Worm (Caenorhabditis elegans) whole organism, young adult: ENCODE results near the gene mom-1.

Experiments
- B0019.2 ChIP-seq: fragments of 200-800 bp; sonication (Bioruptor generic); conservative IDR thresholded peaks from 2 replicates; pipeline ENCODE4 v1.3.6; 2022; ENCODE audit warnings: missing genetic modification reagents, missing genetic modification characterization, missing compliant biosample characterization
- C17E4.6 ChIP-seq: fragments of 200-800 bp; sonication (Bioruptor generic); IDR thresholded peaks from 2 replicates; pipeline ENCODE4 v1.3.6; 2022; ENCODE audit warnings: missing genetic modification reagents, missing genetic modification characterization, missing compliant biosample characterization
- F23B12.7 ChIP-seq: sonication (generic microtip); optimal IDR thresholded peaks from 2 replicates; lab custom pipeline; 2017; ENCODE audit warnings: missing genetic modification characterization, mild to moderate bottlenecking, missing compliant biosample characterization, antibody characterized with exemption, moderate library complexity; ENCODE audit not compliant: insufficient read depth
- F33H1.4 ChIP-seq: fragments of 200-800 bp; sonication (Bioruptor generic); IDR thresholded peaks from 2 replicates; pipeline ENCODE4 v1.3.6; 2022; ENCODE audit warnings: missing genetic modification reagents, missing genetic modification characterization, missing compliant biosample characterization
- F37B4.10 ChIP-seq: fragments of 200-800 bp; sonication (Bioruptor generic); IDR thresholded peaks from 2 replicates; pipeline ENCODE4 v1.3.6; 2022; ENCODE audit warnings: missing genetic modification characterization, missing compliant biosample characterization
- F52B5.7 ChIP-seq: sonication (generic microtip); optimal IDR thresholded peaks from 2 replicates; lab custom pipeline; 2016; ENCODE audit warnings: mild to moderate bottlenecking, missing genetic modification characterization, missing compliant biosample characterization
- F55B11.4 ChIP-seq: sonication (generic microtip); optimal IDR thresholded peaks from 2 replicates; lab custom pipeline; 2016; ENCODE audit warnings: missing compliant biosample characterization, missing genetic modification characterization, borderline replicate concordance; ENCODE audit not compliant: insufficient read depth
- K12H6.12 ChIP-seq: fragments of 200-800 bp; sonication (Bioruptor generic); optimal IDR thresholded peaks from 2 replicates; lab custom pipeline; 2018; ENCODE audit warnings: mild to moderate bottlenecking, missing genetic modification characterization, missing compliant biosample characterization
- T26A5.8 ChIP-seq: sonication (generic microtip); optimal IDR thresholded peaks from 2 replicates; lab custom pipeline; 2016; ENCODE audit warnings: missing genetic modification characterization, missing compliant biosample characterization
- Y95B8A.8 ChIP-seq: fragments of 200-800 bp; sonication (Bioruptor generic); IDR thresholded peaks from 2 replicates; pipeline ENCODE4 v1.3.6; 2022; ENCODE audit warnings: missing genetic modification reagents, missing genetic modification characterization, missing compliant biosample characterization
- ZK185.1 ChIP-seq: sonication (generic microtip); optimal IDR thresholded peaks from 2 replicates; lab custom pipeline; 2016; ENCODE audit warnings: mild to moderate bottlenecking, missing genetic modification characterization, missing compliant biosample characterization; ENCODE audit not compliant: poor library complexity, severe bottlenecking
- aptf-2 ChIP-seq: fragments of 200-800 bp; sonication (Bioruptor generic); conservative IDR thresholded peaks from 2 replicates; pipeline ENCODE4 v1.3.6; 2022; ENCODE audit warnings: missing genetic modification reagents, missing genetic modification characterization, missing compliant biosample characterization
- attf-3 ChIP-seq: fragments of 200-800 bp; sonication (Bioruptor generic); conservative IDR thresholded peaks from 2 replicates; pipeline ENCODE4 v1.3.6; 2022; ENCODE audit warnings: missing genetic modification reagents, missing genetic modification characterization, missing compliant biosample characterization
- bed-1 ChIP-seq: fragments of 200-800 bp; sonication (Bioruptor generic); IDR thresholded peaks from 2 replicates; pipeline ENCODE4 v1.3.6; 2022; ENCODE audit warnings: missing genetic modification reagents, missing genetic modification characterization, missing compliant biosample characterization
- bed-2 ChIP-seq: fragments of 200-800 bp; sonication (Bioruptor generic); IDR thresholded peaks from 2 replicates; pipeline ENCODE4 v1.3.6; 2022; ENCODE audit warnings: missing genetic modification reagents, missing genetic modification characterization, missing compliant biosample characterization
- ccch-3 ChIP-seq: fragments of 200-800 bp; sonication (Bioruptor generic); optimal IDR thresholded peaks from 2 replicates; lab custom pipeline; 2018; ENCODE audit warnings: mild to moderate bottlenecking, missing genetic modification characterization, missing compliant biosample characterization
- cebp-2 ChIP-seq: fragments of 200-800 bp; sonication (Bioruptor generic); IDR thresholded peaks from 2 replicates; pipeline ENCODE4 v1.3.6; 2022; ENCODE audit warnings: missing genetic modification characterization, missing compliant biosample characterization
- ceh-27 ChIP-seq: fragments of 200-800 bp; sonication (Bioruptor generic); optimal IDR thresholded peaks from 2 replicates; lab custom pipeline; 2018; ENCODE audit warnings: mild to moderate bottlenecking, missing genetic modification characterization, moderate library complexity, missing compliant biosample characterization
- ceh-40 ChIP-seq: fragments of 200-800 bp; sonication (Bioruptor generic); IDR thresholded peaks from 2 replicates; pipeline ENCODE4 v1.3.6; 2022; ENCODE audit warnings: missing genetic modification characterization, missing compliant biosample characterization
- egl-18 ChIP-seq: fragments of 200-800 bp; sonication (Bioruptor generic); IDR thresholded peaks from 2 replicates; pipeline ENCODE4 v1.3.6; 2022; ENCODE audit warnings: missing genetic modification reagents, missing genetic modification characterization, missing compliant biosample characterization
- fkh-3 ChIP-seq: sonication (generic microtip); optimal IDR thresholded peaks from 2 replicates; lab custom pipeline; 2016; ENCODE audit warnings: mild to moderate bottlenecking, missing genetic modification characterization, missing compliant biosample characterization
- hmg-1.2 ChIP-seq: fragments of 200-800 bp; sonication (Bioruptor generic); IDR thresholded peaks from 2 replicates; pipeline ENCODE4 v1.3.6; 2022; ENCODE audit warnings: missing genetic modification reagents, missing genetic modification characterization, missing compliant biosample characterization
- hrde-1 ChIP-seq: sonication (generic microtip); optimal IDR thresholded peaks from 2 replicates; lab custom pipeline; 2016; ENCODE audit warnings: missing genetic modification characterization, mild to moderate bottlenecking, missing compliant biosample characterization, moderate library complexity, missing genotype, missing genetic modification reagents, borderline replicate concordance
- let-607 ChIP-seq, 2 experiments: fragments of 200-800 bp in 1 of 2; sonication (Bioruptor generic) in 1 of 2; sonication (generic microtip) in 1 of 2; optimal IDR thresholded peaks; 2 replicates each; lab custom pipeline; 2016 to 2018; ENCODE audit warnings: mild to moderate bottlenecking in 2 of 2, missing compliant biosample characterization in 2 of 2, missing genetic modification characterization in 2 of 2, moderate library complexity in 2 of 2, missing genotype in 1 of 2
- lin-26 ChIP-seq: fragments of 200-800 bp; sonication (Bioruptor generic); IDR thresholded peaks from 2 replicates; pipeline ENCODE4 v1.3.6; 2022; ENCODE audit warnings: missing genetic modification reagents, missing genetic modification characterization, missing compliant biosample characterization
- lsl-1 ChIP-seq: fragments of 200-800 bp; sonication (Bioruptor generic); optimal IDR thresholded peaks from 2 replicates; lab custom pipeline; 2018; ENCODE audit warnings: mild to moderate bottlenecking, missing genetic modification characterization, moderate library complexity, missing compliant biosample characterization
- lsy-27 ChIP-seq: sonication (generic microtip); optimal IDR thresholded peaks from 2 replicates; lab custom pipeline; 2017; ENCODE audit warnings: missing genetic modification characterization, mild to moderate bottlenecking, missing compliant biosample characterization, antibody characterized with exemption, missing genotype, borderline replicate concordance; ENCODE audit not compliant: insufficient read depth
- madf-6 ChIP-seq: fragments of 200-800 bp; sonication (Bioruptor generic); IDR thresholded peaks from 2 replicates; pipeline ENCODE4 v1.3.6; 2022; ENCODE audit warnings: missing genetic modification reagents, missing genetic modification characterization, missing compliant biosample characterization
- nfya-1 ChIP-seq: sonication (generic microtip); optimal IDR thresholded peaks from 2 replicates; lab custom pipeline; 2017; ENCODE audit warnings: antibody characterized with exemption, missing compliant biosample characterization, missing genetic modification characterization, borderline replicate concordance; ENCODE audit not compliant: insufficient read depth
- nhr-27 ChIP-seq: fragments of 200-800 bp; sonication (Bioruptor generic); optimal IDR thresholded peaks from 2 replicates; lab custom pipeline; 2018; ENCODE audit warnings: mild to moderate bottlenecking, missing genetic modification characterization, moderate library complexity, missing compliant biosample characterization
- nhr-90 ChIP-seq: sonication (generic microtip); optimal IDR thresholded peaks from 2 replicates; lab custom pipeline; 2016; ENCODE audit warnings: missing genotype, mild to moderate bottlenecking, missing genetic modification characterization, missing compliant biosample characterization
- pbrm-1 ChIP-seq: fragments of 200-800 bp; sonication (Bioruptor generic); IDR thresholded peaks from 2 replicates; pipeline ENCODE4 v1.3.6; 2022; ENCODE audit warnings: missing genetic modification reagents, missing genetic modification characterization, missing compliant biosample characterization
- rec-8 ChIP-seq, 2 experiments: sonication (generic microtip); optimal IDR thresholded peaks; 2 replicates each; lab custom pipeline; 2016; ENCODE audit warnings: mild to moderate bottlenecking in 2 of 2, missing genetic modification characterization in 2 of 2, missing genetic modification reagents in 2 of 2, missing genotype in 2 of 2, missing biosample characterization in 1 of 2, missing compliant biosample characterization in 1 of 2, moderate library complexity in 1 of 2
- sdz-38 ChIP-seq: sonication (generic microtip); optimal IDR thresholded peaks from 2 replicates; lab custom pipeline; 2016; ENCODE audit warnings: missing genotype, missing genetic modification characterization, missing compliant biosample characterization
- snpc-4 ChIP-seq, 5 experiments: fragments of 150-350 bp in 1 of 5; sonication (generic microtip) in 4 of 5; optimal IDR thresholded peaks; 2 replicates each; lab custom pipeline; 2014 to 2018; ENCODE audit warnings: missing genetic modification characterization in 5 of 5, missing biosample characterization in 3 of 5, antibody characterized with exemption in 2 of 5, mild to moderate bottlenecking in 2 of 5, missing compliant biosample characterization in 2 of 5, missing genotype in 2 of 5, moderate library complexity in 2 of 5, missing genetic modification reagents in 1 of 5
- tbp1 ChIP-seq: fragments of 200-800 bp; sonication (Bioruptor generic); optimal IDR thresholded peaks from 2 replicates; lab custom pipeline; 2018; ENCODE audit warnings: mild to moderate bottlenecking, missing genetic modification characterization, missing compliant biosample characterization
- zfh-2 ChIP-seq: fragments of 200-800 bp; sonication (Bioruptor generic); conservative IDR thresholded peaks from 2 replicates; pipeline ENCODE4 v1.3.6; 2022; ENCODE audit warnings: missing genetic modification reagents, missing genetic modification characterization, missing compliant biosample characterization
- ztf-22 ChIP-seq: fragments of 200-800 bp; sonication (Bioruptor generic); optimal IDR thresholded peaks from 2 replicates; lab custom pipeline; 2018; ENCODE audit warnings: mild to moderate bottlenecking, missing genetic modification characterization, moderate library complexity, missing compliant biosample characterization
- ztf-26 ChIP-seq: sonication (generic microtip); optimal IDR thresholded peaks from 2 replicates; lab custom pipeline; 2017; ENCODE audit warnings: missing genetic modification characterization, missing compliant biosample characterization
- ztf-28 ChIP-seq: fragments of 200-800 bp; sonication (Bioruptor generic); IDR thresholded peaks from 2 replicates; pipeline ENCODE4 v1.3.6; 2022; ENCODE audit warnings: missing genetic modification reagents, missing genetic modification characterization, missing compliant biosample characterization
- ztf-6 ChIP-seq: fragments of 200-800 bp; sonication (Bioruptor generic); IDR thresholded peaks from 2 replicates; pipeline ENCODE4 v1.3.6; 2022; ENCODE audit warnings: missing genetic modification reagents, missing genetic modification characterization, missing compliant biosample characterization

mom-1 gene

ce11 chrX:6256969-6257368 is 35.9 kb upstream of the mom-1 start:
- TF ChIP-seq ceh-27 (GFP tag; lab: Kevin White, UChicago) (no peak), aptf-2 (GFP tag; lab: Robert Waterston, UW) (no peak), ztf-26 (tag; lab: Kevin White, UChicago) (no peak), hrde-1 (tag; lab: Kevin White, UChicago) (no peak), bed-2 (GFP tag; lab: Robert Waterston, UW) (no peak), F23B12.7 (no peak), Y95B8A.8 (GFP tag; lab: Robert Waterston, UW) (no peak), F37B4.10 (GFP tag; lab: Robert Waterston, UW) (no peak), sdz-38 (tag; lab: Kevin White, UChicago) (no peak), cebp-2 (GFP tag; lab: Robert Waterston, UW) (no peak)

- TF ChIP-seq F33H1.4 (GFP tag; lab: Robert Waterston, UW) (no peak), C17E4.6 (GFP tag; lab: Robert Waterston, UW) (no peak), attf-3 (no peak), ztf-28 (no peak), lin-26 (GFP tag; lab: Robert Waterston, UW) (no peak), egl-18 (GFP tag; lab: Robert Waterston, UW) (no peak), let-607 (tag; optimal IDR thresholded peaks at IDR 0.05; lab: Kevin White, UChicago) (no peak), tbp1 (GFP tag; lab: Kevin White, UChicago) (no peak), hrde-1 (tag; lab: Kevin White, UChicago) (no peak), nfya-1 (tag; lab: Kevin White, UChicago) (no peak), bed-1 (GFP tag; lab: Robert Waterston, UW) (no peak)
Observed at ce11 chrX:6258409-6258808, 34.5 kb upstream of the mom-1 start.

- no peak for TF ChIP-seq lsy-27 (tag; lab: Kevin White, UChicago)
- no peak for TF ChIP-seq sdz-38 (tag; lab: Kevin White, UChicago)
- no peak for TF ChIP-seq tbp1 (GFP tag; lab: Kevin White, UChicago)
- no peak for TF ChIP-seq T26A5.8
- TF ChIP-seq pbrm-1 (GFP tag; lab: Robert Waterston, UW): no peak
- TF ChIP-seq ztf-22 (GFP tag; lab: Kevin White, UChicago): no peak
- TF ChIP-seq rec-8 (tag; optimal IDR thresholded peaks at IDR 0.05; lab: Kevin White, UChicago): no peak
- no peak for TF ChIP-seq ZK185.1 (tag; lab: Kevin White, UChicago)
- no peak for TF ChIP-seq F55B11.4
- no peak for TF ChIP-seq hrde-1 (tag; lab: Kevin White, UChicago)
Observed at ce11 chrX:6259081-6259480, 33.8 kb upstream of the mom-1 start.

- TF ChIP-seq snpc-4 (GFP tag; optimal IDR thresholded peaks at IDR 0.05; lab: Kevin White, UChicago): no peak
- no peak for TF ChIP-seq snpc-4 (tag; optimal IDR thresholded peaks at IDR 0.05; lab: Kevin White, UChicago)
- no peak for TF ChIP-seq bed-2 (GFP tag; lab: Robert Waterston, UW)
- TF ChIP-seq nhr-90 (tag; lab: Kevin White, UChicago): no peak
- no peak for TF ChIP-seq B0019.2 (GFP tag; lab: Robert Waterston, UW)
- TF ChIP-seq ccch-3: no peak
- TF ChIP-seq F33H1.4 (GFP tag; lab: Robert Waterston, UW): no peak
- no peak for TF ChIP-seq madf-6 (GFP tag; lab: Robert Waterston, UW)
- no peak for TF ChIP-seq bed-1 (GFP tag; lab: Robert Waterston, UW)
- no peak for TF ChIP-seq lsl-1 (GFP tag; lab: Kevin White, UChicago)
- TF ChIP-seq K12H6.12 (tag; lab: Kevin White, UChicago): peak; percentile 18
- peak; percentile 73; the same call in 1 of the 2 replicates for TF ChIP-seq zfh-2 (GFP tag; lab: Robert Waterston, UW)
- TF ChIP-seq ztf-6: no peak
- TF ChIP-seq ceh-40 (GFP tag; lab: Robert Waterston, UW): no peak
- TF ChIP-seq aptf-2 (GFP tag; lab: Robert Waterston, UW): no peak
- TF ChIP-seq F52B5.7 (tag; lab: Kevin White, UChicago): no peak
- TF ChIP-seq fkh-3 (tag; lab: Kevin White, UChicago): no peak
- TF ChIP-seq hmg-1.2 (GFP tag; lab: Robert Waterston, UW): peak; percentile 70
- TF ChIP-seq nhr-27 (tag; lab: Kevin White, UChicago): no peak
Observed at ce11 chrX:6263194-6263698, 29.7 kb upstream of the mom-1 start, which contains the start of gene W05H9.4. Gene W05H9.4 (plus strand): TSS chrX:6263648.
